Worm (Caenorhabditis elegans) whole organism, late embryonic: Measurements from ENCODE around the gene crb-1.

Experiments
- F13H6.1 ChIP-seq: sonication (generic microtip); optimal IDR thresholded peaks from 2 replicates; lab custom pipeline; 2016; ENCODE audit warnings: missing genetic modification characterization, missing compliant biosample characterization
- ceh-30 ChIP-seq: fragments of 150-350 bp; optimal IDR thresholded peaks from 2 replicates; lab custom pipeline; 2014; ENCODE audit warnings: missing biosample characterization, missing genetic modification characterization
- elt-2 ChIP-seq: sonication (generic microtip); optimal IDR thresholded peaks from 2 replicates; lab custom pipeline; 2016; ENCODE audit warnings: missing genetic modification reagents, missing genetic modification characterization, missing compliant biosample characterization
- hlh-8 ChIP-seq: sonication (generic microtip); optimal IDR thresholded peaks from 2 replicates; lab custom pipeline; 2016; ENCODE audit warnings: missing genotype, missing genetic modification characterization, missing compliant biosample characterization
- nfya-1 ChIP-seq: sonication (generic microtip); optimal IDR thresholded peaks from 2 replicates; lab custom pipeline; 2017; ENCODE audit warnings: missing genetic modification characterization, mild to moderate bottlenecking, missing compliant biosample characterization, antibody characterized with exemption, moderate library complexity
- odd-2 ChIP-seq: sonication (generic microtip); optimal IDR thresholded peaks from 2 replicates; lab custom pipeline; 2017; ENCODE audit warnings: antibody characterized with exemption, mild to moderate bottlenecking, missing genetic modification characterization, missing compliant biosample characterization
- pax-1 ChIP-seq: fragments of 150-350 bp; optimal IDR thresholded peaks from 2 replicates; lab custom pipeline; 2014; ENCODE audit warnings: missing biosample characterization, missing genetic modification characterization
- ref-2 ChIP-seq: sonication (generic microtip); optimal IDR thresholded peaks from 2 replicates; lab custom pipeline; 2016; ENCODE audit warnings: missing genetic modification characterization, missing compliant biosample characterization
- sdc-2 ChIP-seq: sonication (generic microtip); optimal IDR thresholded peaks from 2 replicates; lab custom pipeline; 2016; ENCODE audit warnings: missing genotype, missing genetic modification characterization, missing compliant biosample characterization

- TF ChIP-seq nfya-1 (tag; lab: Kevin White, UChicago), result no peak
- no peak for TF ChIP-seq ref-2 (tag; lab: Kevin White, UChicago)
- no peak for TF ChIP-seq sdc-2 (tag; lab: Kevin White, UChicago)
- TF ChIP-seq hlh-8 (tag; lab: Kevin White, UChicago), result no peak
- TF ChIP-seq pax-1, result no peak
- no peak for TF ChIP-seq F13H6.1 (tag; lab: Kevin White, UChicago)
- TF ChIP-seq odd-2, result no peak
- TF ChIP-seq elt-2 (tag; lab: Kevin White, UChicago), result no peak
- TF ChIP-seq ceh-30, result no peak
Observed at ce11 chrX:17363491-17363890, 50.3 kb downstream of the crb-1 start.
